Worm (Caenorhabditis elegans): ENCODE data around the gene hal-2.
"Not testable (repeated sequence)": the region's sequence is repeated elsewhere in the genome, so short reads cannot be mapped to it uniquely, and the experiment has no call there.

hal-2 gene

DNA sequence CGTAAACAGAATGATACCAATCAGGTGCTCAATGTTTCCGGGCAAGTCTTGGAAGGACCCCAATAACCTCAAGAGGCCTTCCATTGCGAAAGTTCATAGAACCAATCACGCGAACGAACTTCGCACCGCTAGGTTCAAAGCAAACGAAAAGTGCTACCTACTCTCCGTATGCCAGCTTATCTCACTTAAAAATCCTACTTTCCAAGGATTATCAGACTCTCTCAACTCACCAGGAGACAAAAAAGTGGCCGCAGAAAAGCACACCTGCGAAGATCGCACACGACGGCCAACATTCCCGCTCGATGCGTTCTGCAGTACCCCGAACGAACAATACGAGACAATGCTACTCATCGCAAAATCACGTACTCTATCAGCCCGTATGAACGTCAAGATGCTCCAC is 35.4 kb downstream of the hal-2 start, which contains the start of gene T16G12.12:
TSS of gene T16G12.12 (plus strand) at position 301 of the 400 bp plus-strand sequence.
- not testable (repeated sequence) for TF ChIP-seq nhr-2, snpc-4, mep-1 (tag; optimal IDR thresholded peaks at IDR 0.05)

DNA sequence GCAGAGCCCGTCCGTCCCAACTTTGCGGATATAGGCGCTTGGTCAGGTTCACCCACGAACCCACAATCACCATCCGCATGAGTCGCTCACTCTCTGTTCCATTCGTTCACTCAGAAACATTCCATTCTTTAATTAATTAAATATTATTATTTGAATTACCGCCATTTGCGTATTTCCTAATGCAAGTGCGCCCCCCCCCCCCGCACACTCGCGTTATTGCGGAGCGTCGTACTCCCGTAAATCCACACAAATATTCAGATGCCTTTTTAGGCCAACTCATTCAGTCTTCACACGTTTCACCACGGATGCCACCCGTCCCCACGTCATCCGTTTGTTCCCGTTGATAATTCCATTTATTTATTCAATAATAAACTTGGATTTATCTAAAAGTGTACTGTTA is 38.4 kb downstream of the hal-2 start, which contains the start of gene T16G12.3:
TSS of gene T16G12.3 (plus strand) at position 301 of the 400 bp plus-strand sequence.
- TF ChIP-seq nhr-2, ceh-39, hlh-1 (tag; optimal IDR thresholded peaks at IDR 0.05): not testable (repeated sequence)

DNA sequence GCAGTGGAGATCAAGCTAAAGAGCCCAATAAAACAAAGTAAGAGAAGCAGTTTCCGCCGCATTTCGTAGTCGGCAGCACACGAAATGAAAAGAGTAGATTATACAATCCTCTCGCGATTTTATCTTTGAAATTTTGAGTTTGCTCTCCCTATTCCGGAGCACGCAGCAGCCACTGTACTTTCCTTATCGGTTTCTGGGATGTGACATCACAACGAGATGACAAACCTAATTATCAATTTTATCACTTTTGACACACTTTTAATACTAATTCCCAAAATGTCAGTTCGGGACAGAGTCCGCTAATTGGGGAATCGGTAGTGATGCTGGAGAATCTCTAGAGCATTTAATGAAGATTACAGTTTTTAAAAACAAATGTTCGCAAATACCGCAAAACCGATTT is 39.0 kb downstream of the hal-2 start, which contains the start of gene T16G12.1:
TSS of gene T16G12.1 (minus strand) at position 176 of the 400 bp plus-strand sequence.
- TF ChIP-seq elt-1 (tag; optimal IDR thresholded peaks at IDR 0.05; ENCODE audit: borderline replicate concordance, insufficient read depth) (no peak), mab-5 (tag; optimal IDR thresholded peaks at IDR 0.05) (no peak), ztf-11 (tag; optimal IDR thresholded peaks at IDR 0.05) (no peak), M03D4.4 (tag; optimal IDR thresholded peaks at IDR 0.05) (no peak), ceh-43 (GFP tag; optimal IDR thresholded peaks at IDR 0.05) (no peak), hlh-1 (tag; optimal IDR thresholded peaks at IDR 0.05) (no peak)

DNA sequence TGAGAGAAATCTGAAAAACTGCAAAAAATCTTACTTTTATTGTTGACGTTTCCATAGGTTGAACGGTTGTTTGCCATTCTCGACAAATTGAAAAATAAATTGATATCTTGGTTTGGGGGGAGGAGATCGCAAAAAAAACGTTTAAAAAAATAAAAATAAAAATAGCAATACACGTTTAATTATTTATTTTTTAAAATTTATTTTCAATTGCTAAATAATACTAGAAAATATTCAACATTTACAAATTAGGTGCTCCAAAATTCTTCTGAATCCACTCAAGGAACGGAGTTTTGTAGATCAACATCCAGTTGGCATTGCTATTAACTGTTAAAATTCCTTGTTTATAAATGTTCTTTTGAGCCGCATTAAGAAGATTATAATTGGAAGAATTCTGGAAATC is 48.7 kb downstream of the hal-2 start, which contains the start of gene T16G12.7:
TSS of gene T16G12.7 (minus strand) at position 101 of the 400 bp plus-strand sequence.
- TF ChIP-seq mep-1 (tag; optimal IDR thresholded peaks at IDR 0.05) = no peak
- TF ChIP-seq ces-1 (GFP tag; optimal IDR thresholded peaks at IDR 0.05) = no peak
- TF ChIP-seq mab-5 (tag; optimal IDR thresholded peaks at IDR 0.05) = no peak
- TF ChIP-seq nhr-28 (tag; optimal IDR thresholded peaks at IDR 0.05) = no peak
- TF ChIP-seq ceh-83 (GFP tag; optimal IDR thresholded peaks at IDR 0.05) = no peak
- TF ChIP-seq ceh-43 (GFP tag; optimal IDR thresholded peaks at IDR 0.05) = no peak
- no peak for TF ChIP-seq bed-3 (GFP tag; optimal IDR thresholded peaks at IDR 0.05)
- no peak for TF ChIP-seq ham-2 (GFP tag; optimal IDR thresholded peaks at IDR 0.05)
- no peak for TF ChIP-seq lin-13 (tag; optimal IDR thresholded peaks at IDR 0.05)
- TF ChIP-seq nhr-12 (tag; optimal IDR thresholded peaks at IDR 0.05) = no peak
- no peak for TF ChIP-seq unc-120 (tag; optimal IDR thresholded peaks at IDR 0.05; ENCODE audit: poor library complexity, severe bottlenecking)
- TF ChIP-seq M03D4.4 (tag; optimal IDR thresholded peaks at IDR 0.05) = no peak
- TF ChIP-seq drap-1 (GFP tag; optimal IDR thresholded peaks at IDR 0.05) = no peak
